Worm (Caenorhabditis elegans): ENCODE measurements around the gene grd-1.

Gene grd-1

ce11 chrX:11093985-11094593 lies 15.2 kb upstream of the grd-1 start (continued):
- TF ChIP-seq ZK546.5 (tag; optimal IDR thresholded peaks at IDR 0.05) (peak; percentile 67 to 83), dpl-1 (GFP tag; optimal IDR thresholded peaks at IDR 0.05) (peak; percentile 82), daf-12 (tag; optimal IDR thresholded peaks at IDR 0.05) (peak; percentile 24), Y48G9A.11 (GFP tag; IDR thresholded peaks at IDR 0.05) (no peak; the same call in 1 of the 2 replicates), ztf-11 (tag; optimal IDR thresholded peaks at IDR 0.05) (peak; percentile 100), ceh-28 (tag; optimal IDR thresholded peaks at IDR 0.05) (peak; percentile 100), zfp-3 (GFP tag; conservative IDR thresholded peaks at IDR 0.05) (peak; percentile 98), dmd-9 (GFP tag; IDR thresholded peaks at IDR 0.05) (peak; percentile 95), F26F4.8 (GFP tag; conservative IDR thresholded peaks at IDR 0.05) (no peak), aha-1 (tag) (peak; percentile 100), Y5F2A.4 (GFP tag; optimal IDR thresholded peaks at IDR 0.05) (peak; percentile 98), zip-2 (tag; optimal IDR thresholded peaks at IDR 0.05) (peak; percentile 99), R02D3.7 (tag; optimal IDR thresholded peaks at IDR 0.05) (peak; percentile 36), ctbp-1 (GFP tag; IDR thresholded peaks at IDR 0.05) (peak; percentile 99), set-16 (GFP tag; IDR thresholded peaks at IDR 0.05) (no peak), snpc-4 (tag; optimal IDR thresholded peaks at IDR 0.05) (peak; percentile 31), cey-2 (tag; optimal IDR thresholded peaks at IDR 0.05; ENCODE audit: borderline replicate concordance, insufficient read depth) (peak; percentile 61), sdz-12 (GFP tag; optimal IDR thresholded peaks at IDR 0.05) (peak; percentile 90), lsy-2 (tag; optimal IDR thresholded peaks at IDR 0.05) (peak; percentile 98), arid-1 (GFP tag; conservative IDR thresholded peaks at IDR 0.05) (peak; percentile 96), daf-8 (GFP tag; IDR thresholded peaks at IDR 0.05) (peak; percentile 93; the same call in 1 of the 2 replicates), F37D6.2 (tag; optimal IDR thresholded peaks at IDR 0.05) (peak; percentile 100), pqm-1 (tag; optimal IDR thresholded peaks at IDR 0.05) (peak; percentile 82), gei-8 (GFP tag; optimal IDR thresholded peaks at IDR 0.05) (peak; percentile 95), ceh-20 (GFP tag; IDR thresholded peaks at IDR 0.05) (peak; percentile 99), mxl-2 (GFP tag; conservative IDR thresholded peaks at IDR 0.05) (peak; percentile 91)

- TF ChIP-seq nhr-25 (tag; optimal IDR thresholded peaks at IDR 0.05; ENCODE audit: borderline replicate concordance, insufficient read depth), result peak; percentile 73
- TF ChIP-seq ceh-32 (tag; optimal IDR thresholded peaks at IDR 0.05; ENCODE audit: poor library complexity), result peak; percentile 54
- no peak for TF ChIP-seq ceh-62 (tag; optimal IDR thresholded peaks at IDR 0.05)
- no peak for TF ChIP-seq R02D3.7 (tag; optimal IDR thresholded peaks at IDR 0.05)
- TF ChIP-seq jun-1 (tag; optimal IDR thresholded peaks at IDR 0.05), result peak; percentile 72
- peak; percentile 89 for TF ChIP-seq ceh-20 (GFP tag; IDR thresholded peaks at IDR 0.05)
- no peak for TF ChIP-seq ama-1 (optimal IDR thresholded peaks at IDR 0.05)
- peak; percentile 83 for TF ChIP-seq php-3 (GFP tag; IDR thresholded peaks at IDR 0.05)
- no peak for TF ChIP-seq mdt-29 (GFP tag; IDR thresholded peaks at IDR 0.05)
- no peak for TF ChIP-seq fos-1 (tag; optimal IDR thresholded peaks at IDR 0.05)
- peak; percentile 92 for TF ChIP-seq mep-1 (tag; optimal IDR thresholded peaks at IDR 0.05)
- peak; percentile 79 for TF ChIP-seq dve-1 (tag; optimal IDR thresholded peaks at IDR 0.05; ENCODE audit: insufficient read depth)
- peak; percentile 4 for TF ChIP-seq fkh-10 (GFP tag; optimal IDR thresholded peaks at IDR 0.05)
- TF ChIP-seq lin-38 (GFP tag; IDR thresholded peaks at IDR 0.05), result peak; percentile 78
- TF ChIP-seq dmd-9 (GFP tag; IDR thresholded peaks at IDR 0.05), result peak; percentile 74; the same call in 1 of the 2 replicates
- TF ChIP-seq nhr-41 (GFP tag; IDR thresholded peaks at IDR 0.05), result peak; percentile 89; the same call in 1 of the 2 replicates
- peak; percentile 99 for TF ChIP-seq aha-1 (tag)
- TF ChIP-seq gei-8 (GFP tag; optimal IDR thresholded peaks at IDR 0.05), result peak; percentile 55
- 0 out of 2 replicates have a peak, but pooled peaks have one; percentile 80 for TF ChIP-seq tag-97 (GFP tag; IDR thresholded peaks at IDR 0.05)
- no peak for TF ChIP-seq zip-11 (GFP tag; IDR thresholded peaks at IDR 0.05)
- peak; percentile 84 for TF ChIP-seq D1046.2 (GFP tag; IDR thresholded peaks at IDR 0.05)
- peak; percentile 79 for TF ChIP-seq arid-1 (GFP tag; conservative IDR thresholded peaks at IDR 0.05)
- peak; percentile 59 for TF ChIP-seq sdz-12 (GFP tag; optimal IDR thresholded peaks at IDR 0.05)
- TF ChIP-seq unc-39 (tag; optimal IDR thresholded peaks at IDR 0.05), result no peak
- peak; percentile 78 for TF ChIP-seq hlh-11 (tag; optimal IDR thresholded peaks at IDR 0.05)
- TF ChIP-seq lin-29 (GFP tag; IDR thresholded peaks at IDR 0.05), result peak; percentile 78; the same call in 1 of the 2 replicates
- TF ChIP-seq lin-15B (tag; optimal IDR thresholded peaks at IDR 0.05), result no peak
- TF ChIP-seq egl-27 (tag; optimal IDR thresholded peaks at IDR 0.05), result no peak
- TF ChIP-seq ceh-28 (tag; optimal IDR thresholded peaks at IDR 0.05), result no peak
- no peak for TF ChIP-seq Y75B8A.6 (GFP tag; IDR thresholded peaks at IDR 0.05)
- peak; percentile 93 for TF ChIP-seq rbr-2 (tag; optimal IDR thresholded peaks at IDR 0.05)
Measured at ce11 chrX:11095480-11095879, 13.8 kb upstream of the grd-1 start.

All from whole organism, L4 larva.